Worm (Caenorhabditis elegans): ENCODE measurements around the gene ddx-35.

ddx-35 gene

DNA sequence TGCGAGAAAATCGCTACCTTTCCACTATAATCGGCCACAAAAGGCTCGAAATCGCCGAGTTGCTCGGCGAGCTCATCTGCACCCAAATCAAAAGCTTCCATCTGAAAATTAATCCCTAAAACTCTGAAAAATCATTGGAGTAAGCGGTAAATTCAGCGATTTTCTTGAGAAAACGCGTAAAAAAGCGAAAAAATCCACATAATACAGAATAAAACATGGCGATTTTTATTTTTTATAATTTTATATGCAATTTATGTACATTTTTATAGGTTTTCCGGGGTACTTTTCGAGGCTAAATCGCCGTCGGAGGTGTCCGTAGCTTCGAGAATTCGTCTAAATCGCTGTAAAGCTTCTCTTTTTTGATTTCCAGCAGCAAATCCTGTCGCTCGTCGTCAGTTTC lies 59.0 kb downstream of the ddx-35 start, which contains the start of gene Y82E9BR.19:
Gene Y82E9BR.19 (minus strand): TSS at position 101 of the 400 bp plus-strand sequence.
- TF ChIP-seq T07F8.4 (tag; optimal IDR thresholded peaks at IDR 0.05) (no peak), attf-3 (GFP tag; conservative IDR thresholded peaks at IDR 0.05) (no peak), lag-1 (GFP tag; IDR thresholded peaks at IDR 0.05) (no peak), somi-1 (GFP tag; optimal IDR thresholded peaks at IDR 0.05) (no peak), Y56A3A.18 (GFP tag; IDR thresholded peaks at IDR 0.05) (no peak), F52B5.7 (tag; optimal IDR thresholded peaks at IDR 0.05) (no peak), D2030.7 (GFP tag; IDR thresholded peaks at IDR 0.05) (no peak), T26A5.8 (tag; optimal IDR thresholded peaks at IDR 0.05) (no peak), egrh-3 (GFP tag; IDR thresholded peaks at IDR 0.05) (no peak)
